Fruit fly (Drosophila melanogaster): ENCODE data around the gene Atg4a.

- no peak for TF ChIP-seq CG11617 (GFP tag; optimal IDR thresholded peaks at IDR 0.05)
- peak; percentile 22 for TF ChIP-seq ovo (GFP tag; optimal IDR thresholded peaks at IDR 0.05)
- no peak for TF ChIP-seq CG33017 (tag; optimal IDR thresholded peaks at IDR 0.05)
- no peak for TF ChIP-seq kay (GFP tag; ENCODE audit: borderline replicate concordance)
Measured at dm6 chr2L:1077469-1077993, 3.2 kb upstream of the Atg4a start, which contains the start of the genes S and ast.
